Worm (Caenorhabditis elegans) whole organism, L3 larva: ENCODE measurements around the gene ZC395.4.

Source experiments
- aly-2 ChIP-seq: fragments of 150-350 bp; optimal IDR thresholded peaks from 2 replicates; lab custom pipeline; 2014; ENCODE audit warnings: missing biosample characterization, missing genetic modification characterization
- ama-1 ChIP-seq: fragments of 150-350 bp; optimal IDR thresholded peaks from 2 replicates; lab custom pipeline; 2018
- ceh-16 ChIP-seq: sonication (generic microtip); optimal IDR thresholded peaks from 2 replicates; lab custom pipeline; 2017; ENCODE audit warnings: missing biosample characterization, missing genetic modification characterization
- ceh-82 ChIP-seq: fragments of 150-350 bp; optimal IDR thresholded peaks from 2 replicates; lab custom pipeline; 2014; ENCODE audit warnings: missing biosample characterization, missing genetic modification characterization
- ceh-9 ChIP-seq: sonication (generic microtip); optimal IDR thresholded peaks from 2 replicates; lab custom pipeline; 2018; ENCODE audit warnings: missing biosample characterization, missing genetic modification characterization
- egl-27 ChIP-seq: sonication (generic microtip); optimal IDR thresholded peaks from 4 replicates; lab custom pipeline; 2017; ENCODE audit warnings: missing biosample characterization, missing genetic modification reagents, missing genetic modification characterization
- egl-5 ChIP-seq: fragments of 150-350 bp; optimal IDR thresholded peaks from 2 replicates; lab custom pipeline; 2017; ENCODE audit warnings: missing biosample characterization, missing genetic modification reagents, missing genetic modification characterization, inconsistent platforms
- elt-1 ChIP-seq: fragments of 150-350 bp; optimal IDR thresholded peaks from 2 replicates; lab custom pipeline; 2014; ENCODE audit warnings: missing biosample characterization, missing genetic modification characterization
- elt-2 ChIP-seq: sonication (generic microtip); optimal IDR thresholded peaks from 2 replicates; lab custom pipeline; 2016; ENCODE audit warnings: missing genetic modification reagents, mild to moderate bottlenecking, missing genetic modification characterization, missing compliant biosample characterization
- elt-3 ChIP-seq, 3 experiments: fragments of 150-350 bp in 1 of 3; sonication (generic microtip) in 2 of 3; optimal IDR thresholded peaks; 2 replicates in 2 of 3; 4 replicates in 1 of 3; lab custom pipeline; 2014 to 2017; ENCODE audit warnings: missing biosample characterization in 3 of 3, missing genetic modification characterization in 3 of 3
- eor-1 ChIP-seq, 2 experiments: fragments of 150-350 bp; optimal IDR thresholded peaks; 2 replicates each; lab custom pipeline; 2014 to 2018; ENCODE audit warnings: missing biosample characterization in 2 of 2, missing genetic modification characterization in 2 of 2
- fkh-10 ChIP-seq: sonication (generic microtip); optimal IDR thresholded peaks from 2 replicates; lab custom pipeline; 2017; ENCODE audit warnings: missing biosample characterization, missing genetic modification reagents, missing genetic modification characterization
- fkh-2 ChIP-seq: fragments of 150-350 bp; optimal IDR thresholded peaks from 2 replicates; lab custom pipeline; 2014; ENCODE audit warnings: missing biosample characterization, missing genetic modification reagents, missing genetic modification characterization
- fos-1 ChIP-seq: fragments of 150-350 bp; optimal IDR thresholded peaks from 2 replicates; lab custom pipeline; 2014; ENCODE audit warnings: missing biosample characterization, missing genetic modification characterization
- jun-1 ChIP-seq: fragments of 150-350 bp; optimal IDR thresholded peaks from 2 replicates; lab custom pipeline; 2014; ENCODE audit warnings: missing biosample characterization, missing genetic modification reagents, missing genetic modification characterization
- lin-15B ChIP-seq: fragments of 150-350 bp; optimal IDR thresholded peaks from 2 replicates; lab custom pipeline; 2014; ENCODE audit warnings: missing biosample characterization, missing genetic modification characterization
- lsy-12 ChIP-seq: sonication (generic microtip); optimal IDR thresholded peaks from 2 replicates; lab custom pipeline; 2016; ENCODE audit warnings: mild to moderate bottlenecking, missing genetic modification characterization, missing compliant biosample characterization
- mml-1 ChIP-seq: fragments of 150-350 bp; sonication (generic microtip); optimal IDR thresholded peaks from 3 replicates; lab custom pipeline; 2014; ENCODE audit warnings: missing biosample characterization, missing genetic modification characterization
- nfya-1 ChIP-seq: sonication (generic microtip); optimal IDR thresholded peaks from 2 replicates; lab custom pipeline; 2017; ENCODE audit warnings: missing genetic modification characterization, mild to moderate bottlenecking, missing compliant biosample characterization, antibody characterized with exemption, moderate library complexity; ENCODE audit not compliant: insufficient read depth
- nhr-11 ChIP-seq: fragments of 150-350 bp; optimal IDR thresholded peaks from 2 replicates; lab custom pipeline; 2014; ENCODE audit warnings: missing biosample characterization, missing genetic modification characterization
- nhr-12 ChIP-seq: fragments of 150-350 bp; optimal IDR thresholded peaks from 2 replicates; lab custom pipeline; 2014; ENCODE audit warnings: missing biosample characterization, missing genetic modification characterization
- nhr-23 ChIP-seq: fragments of 150-350 bp; optimal IDR thresholded peaks from 2 replicates; lab custom pipeline; 2014; ENCODE audit warnings: missing biosample characterization, missing genetic modification reagents, missing genetic modification characterization
- nhr-25 ChIP-seq: sonication (generic microtip); optimal IDR thresholded peaks from 2 replicates; lab custom pipeline; 2017; ENCODE audit warnings: missing biosample characterization, missing genetic modification characterization
- nhr-43 ChIP-seq: sonication (generic microtip); optimal IDR thresholded peaks from 2 replicates; lab custom pipeline; 2016; ENCODE audit warnings: mild to moderate bottlenecking, missing genetic modification characterization, missing compliant biosample characterization; ENCODE audit not compliant: poor library complexity, severe bottlenecking
- nhr-67 ChIP-seq: fragments of 150-350 bp; optimal IDR thresholded peaks from 2 replicates; lab custom pipeline; 2014; ENCODE audit warnings: missing biosample characterization, missing genetic modification characterization
- nhr-76 ChIP-seq: fragments of 150-350 bp; sonication (generic microtip); optimal IDR thresholded peaks from 5 replicates; lab custom pipeline; 2014; ENCODE audit warnings: missing biosample characterization, missing genetic modification characterization
- nhr-77 ChIP-seq: fragments of 150-350 bp; optimal IDR thresholded peaks from 2 replicates; lab custom pipeline; 2014; ENCODE audit warnings: missing biosample characterization, missing genetic modification characterization
- pha-4 ChIP-seq: fragments of 150-350 bp; optimal IDR thresholded peaks from 2 replicates; lab custom pipeline; 2014; ENCODE audit warnings: missing biosample characterization, missing genetic modification reagents, missing genetic modification characterization
- pqm-1 ChIP-seq: fragments of 150-350 bp; optimal IDR thresholded peaks from 2 replicates; lab custom pipeline; 2017; ENCODE audit warnings: missing biosample characterization, missing genetic modification characterization, inconsistent platforms
- sea-2 ChIP-seq: fragments of 150-350 bp; sonication (generic microtip); optimal IDR thresholded peaks from 4 replicates; lab custom pipeline; 2014; ENCODE audit warnings: missing biosample characterization, missing genetic modification reagents, missing genetic modification characterization
- skn-1 ChIP-seq: fragments of 150-350 bp; optimal IDR thresholded peaks from 2 replicates; lab custom pipeline; 2014; ENCODE audit warnings: missing biosample characterization, missing genetic modification characterization
- snpc-4 ChIP-seq: fragments of 150-350 bp; optimal IDR thresholded peaks from 2 replicates; lab custom pipeline; 2014; ENCODE audit warnings: missing biosample characterization, missing genetic modification characterization
- unc-39 ChIP-seq: sonication (generic microtip); optimal IDR thresholded peaks from 4 replicates; lab custom pipeline; 2017; ENCODE audit warnings: missing biosample characterization, missing genetic modification characterization
- unc-62 ChIP-seq: fragments of 150-350 bp; sonication (generic microtip); optimal IDR thresholded peaks from 4 replicates; lab custom pipeline; 2014; ENCODE audit warnings: missing biosample characterization, missing genetic modification reagents, missing genetic modification characterization
- zag-1 ChIP-seq: fragments of 150-350 bp; optimal IDR thresholded peaks from 2 replicates; lab custom pipeline; 2014; ENCODE audit warnings: missing biosample characterization, missing genetic modification characterization

ZC395.4 gene

ce11 chrIII:5236104-5236503 lies 33.8 kb upstream of the ZC395.4 start, which contains the start of gene prx-10:
Gene prx-10 (plus strand): TSS chrIII:5236404.
- peak; percentile 24 for TF ChIP-seq elt-2 (tag; lab: Kevin White, UChicago)
- no peak for TF ChIP-seq zag-1 (tag; lab: Kevin White, UChicago)
- no peak for TF ChIP-seq egl-5 (tag; lab: Kevin White, UChicago)

ce11 chrIII:5241854-5242253 lies 28.1 kb upstream of the ZC395.4 start:
- no peak for TF ChIP-seq egl-5 (tag; lab: Kevin White, UChicago)
- TF ChIP-seq nhr-12 (tag; lab: Kevin White, UChicago) = no peak
- no peak for TF ChIP-seq nhr-76 (tag; lab: Kevin White, UChicago)
- no peak for TF ChIP-seq sea-2 (GFP tag; lab: Kevin White, UChicago)
- TF ChIP-seq eor-1 (tag; optimal IDR thresholded peaks at IDR 0.05; lab: Kevin White, UChicago) = no peak
- TF ChIP-seq elt-1 (tag; lab: Kevin White, UChicago) = no peak
- no peak for TF ChIP-seq zag-1 (tag; lab: Kevin White, UChicago)
- TF ChIP-seq nhr-11 (tag; lab: Kevin White, UChicago) = no peak
- no peak for TF ChIP-seq fkh-2 (tag; lab: Kevin White, UChicago)
- no peak for TF ChIP-seq nfya-1

- TF ChIP-seq nhr-11 (tag; lab: Kevin White, UChicago) (no peak), nfya-1 (no peak), lin-15B (no peak), ceh-16 (no peak), unc-62 (GFP tag; lab: Kevin White, UChicago) (no peak), fkh-10 (GFP tag; lab: Kevin White, UChicago) (no peak), ceh-9 (tag; lab: Kevin White, UChicago) (no peak), unc-39 (no peak), elt-1 (tag; lab: Kevin White, UChicago) (no peak), nhr-25 (tag; lab: Kevin White, UChicago) (no peak), nhr-67 (tag; lab: Kevin White, UChicago) (no peak), zag-1 (tag; lab: Kevin White, UChicago) (no peak), pha-4 (tag; lab: Kevin White, UChicago) (no peak), eor-1 (tag; optimal IDR thresholded peaks at IDR 0.05; lab: Kevin White, UChicago) (no peak)
- TF ChIP-seq, all 47 proteins: peak for 0
Observed at ce11 chrIII:5244539-5244938, 25.4 kb upstream of the ZC395.4 start, which contains the start of gene cnd-1. Gene cnd-1 (minus strand): TSS chrIII:5244639.

- TF ChIP-seq nhr-77 (tag; lab: Kevin White, UChicago) = no peak
- TF ChIP-seq nhr-67 (tag; lab: Kevin White, UChicago) = no peak
- no peak for TF ChIP-seq snpc-4 (tag; lab: Kevin White, UChicago)
- no peak for TF ChIP-seq pqm-1 (tag; lab: Kevin White, UChicago)
- TF ChIP-seq elt-2 (tag; lab: Kevin White, UChicago) = no peak
- TF ChIP-seq nhr-23 (tag; lab: Kevin White, UChicago) = no peak
- no peak for TF ChIP-seq aly-2 (tag; lab: Kevin White, UChicago)
- TF ChIP-seq skn-1 (tag; lab: Kevin White, UChicago) = no peak
- no peak for TF ChIP-seq zag-1 (tag; lab: Kevin White, UChicago)
- TF ChIP-seq unc-62 (GFP tag; lab: Kevin White, UChicago) = no peak
- no peak for TF ChIP-seq egl-27 (tag; lab: Kevin White, UChicago)
- no peak for TF ChIP-seq lsy-12
- TF ChIP-seq pha-4 (tag; lab: Kevin White, UChicago) = no peak
- no peak for TF ChIP-seq mml-1 (tag; lab: Kevin White, UChicago)
- no peak for TF ChIP-seq nhr-76 (tag; lab: Kevin White, UChicago)
- no peak for TF ChIP-seq ceh-82 (tag; lab: Kevin White, UChicago)
- TF ChIP-seq ama-1 (lab: Kevin White, UChicago) = no peak
- TF ChIP-seq, all 47 proteins: peak for 0
Observed at ce11 chrIII:5245067-5245466, 24.8 kb upstream of the ZC395.4 start.

- TF ChIP-seq nhr-23 (tag; lab: Kevin White, UChicago) = no peak
- TF ChIP-seq elt-3 (tag; optimal IDR thresholded peaks at IDR 0.05; lab: Kevin White, UChicago) = no peak
- no peak for TF ChIP-seq pha-4 (tag; lab: Kevin White, UChicago)
- no peak for TF ChIP-seq eor-1 (tag; optimal IDR thresholded peaks at IDR 0.05; lab: Kevin White, UChicago)
- TF ChIP-seq mml-1 (tag; lab: Kevin White, UChicago) = no peak
- TF ChIP-seq lsy-12 = no peak
- no peak for TF ChIP-seq egl-27 (tag; lab: Kevin White, UChicago)
- TF ChIP-seq fos-1 (tag; lab: Kevin White, UChicago) = no peak
- no peak for TF ChIP-seq nhr-67 (tag; lab: Kevin White, UChicago)
- no peak for TF ChIP-seq jun-1 (tag; lab: Kevin White, UChicago)
- no peak for TF ChIP-seq unc-39
- no peak for TF ChIP-seq zag-1 (tag; lab: Kevin White, UChicago)
- no peak for TF ChIP-seq unc-62 (GFP tag; lab: Kevin White, UChicago)
- no peak for TF ChIP-seq lin-15B
- no peak for TF ChIP-seq aly-2 (tag; lab: Kevin White, UChicago)
- TF ChIP-seq fkh-10 (GFP tag; lab: Kevin White, UChicago) = no peak
- TF ChIP-seq nhr-43 (tag; lab: Kevin White, UChicago) = no peak
- TF ChIP-seq ceh-9 (tag; lab: Kevin White, UChicago) = no peak
- no peak for TF ChIP-seq elt-1 (tag; lab: Kevin White, UChicago)
Observed at ce11 chrIII:5248706-5249105, 21.2 kb upstream of the ZC395.4 start.
